Worm (Caenorhabditis elegans): ENCODE results near the gene C35A5.5.

Gene C35A5.5

ce11 chrV:10525902-10526301 lies 20.2 kb downstream of the C35A5.5 start, which contains the start of the genes C35A5.8 and hda-11 (continued):
- TF ChIP-seq nhr-6 (tag; optimal IDR thresholded peaks at IDR 0.05) (peak; percentile 32), Y5F2A.4 (GFP tag; optimal IDR thresholded peaks at IDR 0.05) (no peak), dmd-8 (GFP tag; IDR thresholded peaks at IDR 0.05) (no peak), mep-1 (tag; optimal IDR thresholded peaks at IDR 0.05) (no peak), nhr-42 (GFP tag; IDR thresholded peaks at IDR 0.05) (no peak), madf-5 (GFP tag; IDR thresholded peaks at IDR 0.05) (no peak), cey-2 (tag; optimal IDR thresholded peaks at IDR 0.05; ENCODE audit: borderline replicate concordance, insufficient read depth) (no peak), ceh-20 (GFP tag; IDR thresholded peaks at IDR 0.05) (no peak), ceh-32 (tag; optimal IDR thresholded peaks at IDR 0.05; ENCODE audit: poor library complexity) (no peak), hlh-30 (tag; optimal IDR thresholded peaks at IDR 0.05; ENCODE audit: insufficient read depth) (no peak), lin-1 (GFP tag; IDR thresholded peaks at IDR 0.05) (no peak), ZK546.5 (tag; optimal IDR thresholded peaks at IDR 0.05) (no peak)

- TF ChIP-seq snpc-1.2 (GFP tag; IDR thresholded peaks at IDR 0.05) (no peak), hlh-30 (tag; optimal IDR thresholded peaks at IDR 0.05; ENCODE audit: insufficient read depth) (no peak), mes-2 (tag; optimal IDR thresholded peaks at IDR 0.05; ENCODE audit: poor library complexity, severe bottlenecking) (no peak), egl-43 (GFP tag; IDR thresholded peaks at IDR 0.05) (no peak), dmd-9 (GFP tag; IDR thresholded peaks at IDR 0.05) (no peak), mdt-29 (GFP tag; IDR thresholded peaks at IDR 0.05) (no peak), nhr-76 (tag; optimal IDR thresholded peaks at IDR 0.05) (no peak), arid-1 (GFP tag; conservative IDR thresholded peaks at IDR 0.05) (no peak), fkh-10 (GFP tag; optimal IDR thresholded peaks at IDR 0.05) (no peak), Y75B8A.6 (GFP tag; IDR thresholded peaks at IDR 0.05) (no peak), daf-19 (GFP tag; conservative IDR thresholded peaks at IDR 0.05) (no peak), mdl-1 (tag; optimal IDR thresholded peaks at IDR 0.05) (no peak), nhr-10 (tag; optimal IDR thresholded peaks at IDR 0.05) (no peak), ces-1 (GFP tag; optimal IDR thresholded peaks at IDR 0.05) (no peak), tra-1 (GFP tag; IDR thresholded peaks at IDR 0.05) (no peak), madf-9 (GFP tag; conservative IDR thresholded peaks at IDR 0.05) (no peak), F10B5.3 (tag; optimal IDR thresholded peaks at IDR 0.05) (no peak), Y48G9A.11 (GFP tag; IDR thresholded peaks at IDR 0.05) (no peak), Y105C5A.15 (GFP tag; IDR thresholded peaks at IDR 0.05) (no peak), dmd-8 (GFP tag; IDR thresholded peaks at IDR 0.05) (no peak)
These were observed 22.8 kb downstream of the C35A5.5 start, which contains the start of gene F25D1.3 for ce11 chrV:10528500-10528899. Gene F25D1.3 (plus strand): TSS chrV:10528724.

- TF ChIP-seq aha-1 (tag), result peak; percentile 90
- no peak for TF ChIP-seq nhr-102 (tag; optimal IDR thresholded peaks at IDR 0.05)
- TF ChIP-seq F44E2.7 (GFP tag; IDR thresholded peaks at IDR 0.05), result no peak
- TF ChIP-seq nhr-28 (tag; optimal IDR thresholded peaks at IDR 0.05), result peak; percentile 31
These were observed 23.9 kb downstream of the C35A5.5 start for ce11 chrV:10529600-10529999.

ce11 chrV:10532725-10533124 lies 27.1 kb downstream of the C35A5.5 start, which contains the start of gene txt-10:
Gene txt-10 (minus strand): TSS chrV:10532825.
- TF ChIP-seq aha-1 (tag) (peak; percentile 34), dmd-9 (GFP tag; IDR thresholded peaks at IDR 0.05) (no peak), unc-62 (GFP tag; optimal IDR thresholded peaks at IDR 0.05 in 1 of 2) (peak in 1 of 2 experiments; percentile 88), unc-62 (tag; optimal IDR thresholded peaks at IDR 0.05) (no peak), mep-1 (tag; optimal IDR thresholded peaks at IDR 0.05) (peak; percentile 9), daf-8 (GFP tag; IDR thresholded peaks at IDR 0.05) (no peak), nhr-25 (tag; optimal IDR thresholded peaks at IDR 0.05; ENCODE audit: borderline replicate concordance, insufficient read depth) (no peak)

All from whole organism, L4 larva.